Worm (Caenorhabditis elegans) whole organism, L1 larva: ENCODE data around the gene asp-13.

Experiments
- Y116A8C.19 ChIP-seq: sonication (generic microtip); optimal IDR thresholded peaks from 2 replicates; lab custom pipeline; 2016; ENCODE audit warnings: missing compliant biosample characterization, missing genetic modification characterization, borderline replicate concordance
- dpl-1 ChIP-seq, 3 experiments: fragments of 150-350 bp in 2 of 3; sonication (generic microtip) in 1 of 3; optimal IDR thresholded peaks; 2 replicates each; lab custom pipeline; 2014 to 2017; ENCODE audit warnings: missing biosample characterization in 3 of 3, missing genetic modification characterization in 3 of 3, missing genetic modification reagents in 3 of 3
- elt-3 ChIP-seq, 6 experiments: fragments of 150-350 bp in 1 of 6; sonication (generic microtip); optimal IDR thresholded peaks; 2 replicates each; lab custom pipeline; 2017 to 2018; ENCODE audit warnings: missing biosample characterization in 6 of 6, missing genetic modification characterization in 6 of 6, inconsistent platforms in 1 of 6
- ets-5 ChIP-seq: fragments of 200-800 bp; sonication (Bioruptor generic); IDR thresholded peaks from 2 replicates; pipeline ENCODE4 v1.3.6; 2022; ENCODE audit warnings: missing genetic modification characterization, missing compliant biosample characterization
- irx-1 ChIP-seq: sonication (generic microtip); optimal IDR thresholded peaks from 2 replicates; lab custom pipeline; 2016; ENCODE audit warnings: missing genetic modification characterization, missing compliant biosample characterization
- lin-13 ChIP-seq: fragments of 150-350 bp; optimal IDR thresholded peaks from 2 replicates; lab custom pipeline; 2014; ENCODE audit warnings: missing biosample characterization, missing genetic modification reagents, missing genetic modification characterization
- pag-3 ChIP-seq: sonication (generic microtip); optimal IDR thresholded peaks from 2 replicates; lab custom pipeline; 2017; ENCODE audit warnings: missing genetic modification characterization, mild to moderate bottlenecking, missing compliant biosample characterization, antibody characterized with exemption, borderline replicate concordance; ENCODE audit not compliant: insufficient read depth
- pqm-1 ChIP-seq: sonication (generic microtip); optimal IDR thresholded peaks from 3 replicates; lab custom pipeline; 2017; ENCODE audit warnings: missing biosample characterization, missing genetic modification characterization
- rnt-1 ChIP-seq: sonication (generic microtip); optimal IDR thresholded peaks from 2 replicates; lab custom pipeline; 2016; ENCODE audit warnings: mild to moderate bottlenecking, missing genetic modification characterization, moderate library complexity, missing compliant biosample characterization
- skn-1 ChIP-seq: fragments of 150-350 bp; optimal IDR thresholded peaks from 2 replicates; lab custom pipeline; 2014; ENCODE audit warnings: missing biosample characterization, missing genetic modification characterization
- snpc-4 ChIP-seq: fragments of 150-350 bp; optimal IDR thresholded peaks from 2 replicates; lab custom pipeline; 2014; ENCODE audit warnings: missing biosample characterization, missing genetic modification characterization
- unc-62 ChIP-seq: fragments of 150-350 bp; optimal IDR thresholded peaks from 2 replicates; lab custom pipeline; 2014; ENCODE audit warnings: missing biosample characterization, missing genetic modification reagents, missing genetic modification characterization

ce11 chrV:8658577-8659362 is 15.8 kb upstream of the asp-13 start:
- TF ChIP-seq pag-3 (tag; lab: Kevin White, UChicago) (peak; percentile 91), unc-62 (GFP tag; lab: Kevin White, UChicago) (no peak), pqm-1 (tag; lab: Kevin White, UChicago) (no peak), lin-13 (GFP tag; lab: Kevin White, UChicago) (no peak), skn-1 (tag; lab: Kevin White, UChicago) (no peak), ets-5 (GFP tag; lab: Robert Waterston, UW) (no peak), snpc-4 (no peak), dpl-1 (GFP tag; optimal IDR thresholded peaks at IDR 0.05; lab: Kevin White, UChicago) (no peak), rnt-1 (peak; percentile 56), Y116A8C.19 (tag; lab: Kevin White, UChicago) (no peak), irx-1 (tag; lab: Kevin White, UChicago) (no peak), elt-3 (tag; optimal IDR thresholded peaks at IDR 0.05; lab: Kevin White, UChicago) (no peak)
